Fruit fly (Drosophila melanogaster): ENCODE results near the gene CG6999.

The CG6999 gene

DNA sequence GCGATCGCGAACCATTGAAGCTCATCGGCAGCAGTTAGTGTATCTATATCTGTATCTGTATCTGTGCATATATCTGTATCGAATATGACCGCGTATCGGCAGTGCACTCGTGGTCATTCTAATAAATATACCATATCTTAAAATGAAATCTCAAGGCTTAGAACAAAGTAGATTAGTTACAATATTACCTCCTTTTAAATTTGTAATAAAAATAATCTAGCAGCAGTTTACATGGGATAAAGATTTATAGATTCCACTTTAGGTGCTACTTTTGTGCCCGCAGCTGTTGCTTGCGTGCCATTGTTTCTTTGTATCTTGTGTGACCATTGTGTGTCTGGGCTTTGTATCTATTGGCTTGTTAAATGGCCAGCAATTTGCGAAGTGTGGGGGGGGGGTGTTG lies 28.1 kb upstream of the CG6999 start:
- peak; percentile 63 for TF ChIP-seq psq (GFP tag; optimal IDR thresholded peaks at IDR 0.05)
- no peak for TF ChIP-seq dsf (GFP tag; optimal IDR thresholded peaks at IDR 0.05; ENCODE audit: borderline replicate concordance)
- peak; percentile 64 for TF ChIP-seq br (GFP tag; optimal IDR thresholded peaks at IDR 0.05)
- TF ChIP-seq fru (GFP tag; optimal IDR thresholded peaks at IDR 0.05) = peak; percentile 68
- TF ChIP-seq Dfd (GFP tag; optimal IDR thresholded peaks at IDR 0.05) = no peak
- TF ChIP-seq Hr83 (GFP tag; optimal IDR thresholded peaks at IDR 0.05; ENCODE audit: poor library complexity, severe bottlenecking) = no peak
- TF ChIP-seq Vsx2 (GFP tag; optimal IDR thresholded peaks at IDR 0.05; ENCODE audit: partially characterized antibody) = no peak
- TF ChIP-seq Rel (GFP tag; optimal IDR thresholded peaks at IDR 0.05) = no peak
- no peak for TF ChIP-seq Rel (tag; optimal IDR thresholded peaks at IDR 0.05)
- TF ChIP-seq CG32264 (GFP tag; optimal IDR thresholded peaks at IDR 0.05) = peak; percentile 15
- peak; percentile 5 for TF ChIP-seq woc (GFP tag; optimal IDR thresholded peaks at IDR 0.05)
- TF ChIP-seq HLH106 (tag; optimal IDR thresholded peaks at IDR 0.05) = peak; percentile 56
- no peak for TF ChIP-seq CG9705 (GFP tag; optimal IDR thresholded peaks at IDR 0.05)
- TF ChIP-seq pan (optimal IDR thresholded peaks at IDR 0.05) = no peak
- no peak for TF ChIP-seq lola (GFP tag; optimal IDR thresholded peaks at IDR 0.05)
- no peak for TF ChIP-seq CrebA (GFP tag; optimal IDR thresholded peaks at IDR 0.05; ENCODE audit: borderline replicate concordance)
- peak; percentile 76 for TF ChIP-seq OdsH (GFP tag; optimal IDR thresholded peaks at IDR 0.05)
- TF ChIP-seq brk (GFP tag; optimal IDR thresholded peaks at IDR 0.05) = no peak
- no peak for TF ChIP-seq Abd-B (GFP tag; optimal IDR thresholded peaks at IDR 0.05)
- peak; percentile 76 for TF ChIP-seq rgr (GFP tag; optimal IDR thresholded peaks at IDR 0.05)
- TF ChIP-seq tai (GFP tag; optimal IDR thresholded peaks at IDR 0.05) = no peak
- no peak for TF ChIP-seq dl (GFP tag; optimal IDR thresholded peaks at IDR 0.05; ENCODE audit: insufficient read depth in 1 of 2, partially characterized antibody in 2 of 2)
- TF ChIP-seq jim (GFP tag; optimal IDR thresholded peaks at IDR 0.05) = no peak
- TF ChIP-seq N (GFP tag; optimal IDR thresholded peaks at IDR 0.05) = no peak
- TF ChIP-seq Jra (GFP tag; optimal IDR thresholded peaks at IDR 0.05) = peak; percentile 23
- peak; percentile 9 for TF ChIP-seq sv (GFP tag; optimal IDR thresholded peaks at IDR 0.05)
- TF ChIP-seq sage (GFP tag; optimal IDR thresholded peaks at IDR 0.05) = peak; percentile 68
- TF ChIP-seq foxo (GFP tag; optimal IDR thresholded peaks at IDR 0.05) = peak in 1 of 2 experiments; percentile 68
- TF ChIP-seq Dif (GFP tag; optimal IDR thresholded peaks at IDR 0.05; ENCODE audit: partially characterized antibody) = no peak
- TF ChIP-seq Sp1 (GFP tag; optimal IDR thresholded peaks at IDR 0.05) = peak; percentile 45
- TF ChIP-seq ey (GFP tag; optimal IDR thresholded peaks at IDR 0.05) = peak; percentile 76
- TF ChIP-seq GATAd (GFP tag; optimal IDR thresholded peaks at IDR 0.05) = no peak
- no peak for TF ChIP-seq Hr78 (GFP tag; optimal IDR thresholded peaks at IDR 0.05)
- TF ChIP-seq h (GFP tag; optimal IDR thresholded peaks at IDR 0.05) = peak; percentile 80
- no peak for TF ChIP-seq usp (GFP tag; optimal IDR thresholded peaks at IDR 0.05)
- no peak for TF ChIP-seq Mio (GFP tag; optimal IDR thresholded peaks at IDR 0.05)
- peak; percentile 71 for TF ChIP-seq dmrt93B (GFP tag; optimal IDR thresholded peaks at IDR 0.05)
- TF ChIP-seq Myc (optimal IDR thresholded peaks at IDR 0.05) = no peak
- TF ChIP-seq Hnf4 (GFP tag; optimal IDR thresholded peaks at IDR 0.05) = no peak

DNA sequence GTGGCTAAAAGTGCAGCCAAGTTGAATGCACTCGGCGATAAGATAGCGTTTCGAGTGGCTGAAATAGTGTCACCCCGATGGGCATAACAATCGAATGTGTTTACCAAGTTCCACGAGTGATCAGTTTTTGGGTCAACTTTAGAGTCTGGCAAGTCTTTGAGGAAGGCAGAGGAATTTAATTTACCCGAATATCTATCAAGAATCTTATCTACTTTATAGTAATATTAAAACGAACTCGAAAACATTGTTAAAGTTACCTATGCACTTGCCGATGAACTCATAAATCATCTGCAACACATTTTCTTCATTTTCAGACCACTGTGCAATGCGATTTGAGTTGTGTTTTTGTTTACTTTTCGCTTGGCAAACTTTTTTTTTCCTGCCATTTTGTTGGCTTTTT lies 26.9 kb upstream of the CG6999 start:
- TF ChIP-seq h (GFP tag; optimal IDR thresholded peaks at IDR 0.05) (peak; percentile 23), pan (optimal IDR thresholded peaks at IDR 0.05) (no peak), tai (GFP tag; optimal IDR thresholded peaks at IDR 0.05) (no peak), brk (GFP tag; optimal IDR thresholded peaks at IDR 0.05) (no peak), Hr83 (GFP tag; optimal IDR thresholded peaks at IDR 0.05; ENCODE audit: poor library complexity, severe bottlenecking) (no peak), dl (GFP tag; optimal IDR thresholded peaks at IDR 0.05; ENCODE audit: insufficient read depth in 1 of 2, partially characterized antibody in 2 of 2) (no peak), Hnf4 (GFP tag; optimal IDR thresholded peaks at IDR 0.05) (no peak), fru (GFP tag; optimal IDR thresholded peaks at IDR 0.05) (peak; percentile 27), CG32264 (GFP tag; optimal IDR thresholded peaks at IDR 0.05) (no peak), CrebA (GFP tag; optimal IDR thresholded peaks at IDR 0.05; ENCODE audit: borderline replicate concordance) (no peak), foxo (GFP tag; optimal IDR thresholded peaks at IDR 0.05) (peak in 1 of 2 experiments; percentile 18), dsf (GFP tag; optimal IDR thresholded peaks at IDR 0.05; ENCODE audit: borderline replicate concordance) (no peak), ey (GFP tag; optimal IDR thresholded peaks at IDR 0.05) (peak; percentile 4)

All from whole organism, wandering third instar larva.